Fruit fly (Drosophila melanogaster): Measurements from ENCODE around the gene CG11583.

Gene CG11583

dm6 chr3L:4254301-4254834, 28.2 kb downstream of the CG11583 start, which contains the start of the genes ago and CG1265 (continued):
- TF ChIP-seq CG11504 (tag; optimal IDR thresholded peaks at IDR 0.05): no peak
- TF ChIP-seq Mrtf (GFP tag; IDR thresholded peaks at IDR 0.05): no peak
- TF ChIP-seq cwo (GFP tag; optimal IDR thresholded peaks at IDR 0.05): no peak
- TF ChIP-seq CG3407 (GFP tag; optimal IDR thresholded peaks at IDR 0.05): no peak
- 0 out of 2 replicates have a peak, but pooled peaks have one; percentile 31 for TF ChIP-seq ara (GFP tag; IDR thresholded peaks at IDR 0.05)
- no peak for TF ChIP-seq CG10321 (GFP tag; IDR thresholded peaks at IDR 0.05)
- no peak for TF ChIP-seq CG1647 (GFP tag; optimal IDR thresholded peaks at IDR 0.05)
- no peak for TF ChIP-seq ERR (GFP tag; optimal IDR thresholded peaks at IDR 0.05)
- TF ChIP-seq Neu2 (GFP tag; optimal IDR thresholded peaks at IDR 0.05; ENCODE audit: borderline replicate concordance): no peak
- no peak for TF ChIP-seq CG4404 (GFP tag; IDR thresholded peaks at IDR 0.05)
- TF ChIP-seq repo (GFP tag; optimal IDR thresholded peaks at IDR 0.05): no peak
- TF ChIP-seq C15 (GFP tag; IDR thresholded peaks at IDR 0.05): no peak
- TF ChIP-seq eyg (GFP tag; optimal IDR thresholded peaks at IDR 0.05): no peak
- TF ChIP-seq bowl (GFP tag; IDR thresholded peaks at IDR 0.05): no peak
- TF ChIP-seq CG12299 (tag; optimal IDR thresholded peaks at IDR 0.05): no peak
- TF ChIP-seq GATAe (GFP tag; conservative IDR thresholded peaks at IDR 0.05): no peak
- TF ChIP-seq tx (GFP tag; optimal IDR thresholded peaks at IDR 0.05): no peak
- TF ChIP-seq Ravus (GFP tag; IDR thresholded peaks at IDR 0.05): no peak
- no peak for TF ChIP-seq ro (GFP tag; IDR thresholded peaks at IDR 0.05)
- TF ChIP-seq CG2199 (GFP tag; IDR thresholded peaks at IDR 0.05): no peak
- peak; percentile 24 for TF ChIP-seq CG7786 (GFP tag; optimal IDR thresholded peaks at IDR 0.05)
- no peak for TF ChIP-seq CG3163 (GFP tag; optimal IDR thresholded peaks at IDR 0.05)
- TF ChIP-seq Doc2 (GFP tag; IDR thresholded peaks at IDR 0.05): no peak
- TF ChIP-seq CG3281 (GFP tag; optimal IDR thresholded peaks at IDR 0.05): peak; percentile 40
- no peak for TF ChIP-seq Hey (tag; optimal IDR thresholded peaks at IDR 0.05)
- TF ChIP-seq MTF-1 (GFP tag; optimal IDR thresholded peaks at IDR 0.05; ENCODE audit: borderline replicate concordance): peak; percentile 2
- no peak for TF ChIP-seq p53 (GFP tag; optimal IDR thresholded peaks at IDR 0.05)
- no peak for TF ChIP-seq luna (GFP tag; optimal IDR thresholded peaks at IDR 0.05)
- TF ChIP-seq kah (GFP tag; optimal IDR thresholded peaks at IDR 0.05): no peak
- TF ChIP-seq oc (tag; optimal IDR thresholded peaks at IDR 0.05): no peak
- peak; percentile 75 for TF ChIP-seq CG4328 (GFP tag; optimal IDR thresholded peaks at IDR 0.05)
- peak; percentile 27 for TF ChIP-seq bab2 (GFP tag; optimal IDR thresholded peaks at IDR 0.05)
- no peak for TF ChIP-seq tap (tag; optimal IDR thresholded peaks at IDR 0.05)
- TF ChIP-seq CG8290 (GFP tag; optimal IDR thresholded peaks at IDR 0.05): no peak
- peak in 1 of 2 experiments; percentile 53 for TF ChIP-seq CG8290 (tag; optimal IDR thresholded peaks at IDR 0.05)
- no peak for TF ChIP-seq slou (GFP tag; optimal IDR thresholded peaks at IDR 0.05)
- TF ChIP-seq Dip3 (GFP tag; optimal IDR thresholded peaks at IDR 0.05): no peak
- TF ChIP-seq jigr1 (GFP tag; IDR thresholded peaks at IDR 0.05): no peak
- TF ChIP-seq CG3847 (GFP tag; IDR thresholded peaks at IDR 0.05): peak; percentile 12; the same call in 1 of the 2 replicates
- no peak for TF ChIP-seq CHES-1-like (GFP tag; optimal IDR thresholded peaks at IDR 0.05)
- no peak for TF ChIP-seq pros (GFP tag; optimal IDR thresholded peaks at IDR 0.05)
- TF ChIP-seq gt (GFP tag; IDR thresholded peaks at IDR 0.05): no peak
- peak; percentile 15; the same call in 1 of the 3 replicates for TF ChIP-seq tgo (GFP tag; IDR thresholded peaks at IDR 0.05)
- TF ChIP-seq HHEX (GFP tag; optimal IDR thresholded peaks at IDR 0.05): no peak
- no peak for TF ChIP-seq CG7745 (tag; optimal IDR thresholded peaks at IDR 0.05)
- peak; percentile 54 for TF ChIP-seq CG12659 (GFP tag; optimal IDR thresholded peaks at IDR 0.05)
- no peak for TF ChIP-seq seq (GFP tag; IDR thresholded peaks at IDR 0.05)
- TF ChIP-seq CG9215 (GFP tag; IDR thresholded peaks at IDR 0.05): peak; percentile 46
- TF ChIP-seq Dref (GFP tag; IDR thresholded peaks at IDR 0.05): no peak
- TF ChIP-seq Trl (optimal IDR thresholded peaks at IDR 0.05): no peak
- TF ChIP-seq Trl (GFP tag; optimal IDR thresholded peaks at IDR 0.05): no peak
- no peak for TF ChIP-seq CG11247 (GFP tag; IDR thresholded peaks at IDR 0.05)
- no peak for TF ChIP-seq btn (GFP tag; optimal IDR thresholded peaks at IDR 0.05)
